Fruit fly (Drosophila melanogaster) whole organism, pupa: ENCODE data around the gene ATPsynepsilonL.

ENCODE experiments used
- CG13204 ChIP-seq: fragments of 200-800 bp; sonication (Bioruptor generic); optimal IDR thresholded peaks from 2 replicates; lab custom pipeline; 2018; ENCODE audit warnings: missing biosample characterization, mild to moderate bottlenecking, missing genetic modification characterization, moderate library complexity
- CG14655 ChIP-seq: fragments of 200-800 bp; sonication (Bioruptor generic); optimal IDR thresholded peaks from 3 replicates; lab custom pipeline; 2017; ENCODE audit warnings: mild to moderate bottlenecking, missing biosample characterization, missing genetic modification reagents, missing genetic modification characterization
- CG32121 ChIP-seq: fragments of 200-800 bp; sonication (Bioruptor generic); IDR thresholded peaks from 2 replicates; pipeline ENCODE4 v1.3.6; 2022; ENCODE audit warnings: missing biosample characterization, missing genetic modification characterization
- CG8301 ChIP-seq: fragments of 200-800 bp; sonication (Bioruptor generic); optimal IDR thresholded peaks from 2 replicates; lab custom pipeline; 2018; ENCODE audit warnings: missing biosample characterization, mild to moderate bottlenecking, missing genetic modification characterization
- CG9948 ChIP-seq: fragments of 200-800 bp; sonication (Bioruptor generic); optimal IDR thresholded peaks from 2 replicates; lab custom pipeline; 2018; ENCODE audit warnings: missing biosample characterization, mild to moderate bottlenecking, missing genetic modification characterization, moderate library complexity
- D1 ChIP-seq: fragments of 200-800 bp; sonication (Bioruptor generic); optimal IDR thresholded peaks from 2 replicates; lab custom pipeline; 2018; ENCODE audit warnings: missing biosample characterization, mild to moderate bottlenecking, missing genetic modification characterization, moderate library complexity
- EcR ChIP-seq: fragments of 200-800 bp; sonication (Bioruptor generic); optimal IDR thresholded peaks from 3 replicates; lab custom pipeline; 2019; ENCODE audit warnings: missing biosample characterization, missing genetic modification characterization, mild to moderate bottlenecking, moderate library complexity, missing genetic modification reagents
- Pif1B ChIP-seq: fragments of 200-800 bp; sonication (Bioruptor generic); optimal IDR thresholded peaks from 3 replicates; lab custom pipeline; 2016; ENCODE audit warnings: missing biosample characterization, missing genetic modification characterization

DNA sequence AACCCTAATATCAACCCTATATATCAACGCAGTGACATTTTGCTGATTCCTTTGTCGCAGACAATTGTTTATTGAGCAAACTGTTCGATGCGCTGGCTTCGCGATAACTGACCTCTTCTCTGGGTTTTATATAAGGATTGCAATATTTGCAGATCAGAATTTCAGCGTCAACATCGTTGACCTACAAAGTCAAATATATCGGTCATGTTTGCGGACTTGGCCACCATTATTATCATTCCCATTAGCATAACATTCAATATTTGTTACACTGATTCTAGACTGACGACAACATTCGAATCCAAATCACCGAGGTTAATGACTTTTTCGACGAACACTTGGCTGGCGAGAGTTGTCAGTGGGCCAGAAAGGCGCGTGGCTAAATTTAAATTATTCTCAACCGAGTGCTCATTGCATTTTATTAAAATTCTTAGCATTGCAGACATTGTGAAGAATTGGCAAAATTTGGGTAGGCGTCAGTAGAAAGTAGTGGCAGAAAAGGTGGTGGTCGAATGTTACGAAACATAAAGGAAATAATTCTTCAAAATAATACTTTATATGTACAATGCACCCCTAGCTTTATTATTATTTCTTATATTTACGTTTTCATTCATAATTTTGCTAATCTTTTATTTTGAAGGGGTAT lies 47.7 kb downstream of the ATPsynepsilonL start:
- TF ChIP-seq Pif1B (GFP tag; lab: Kevin White, UChicago) (no peak), CG32121 (GFP tag; lab: Robert Waterston, UW) (no peak), EcR (peak; percentile 73), CG13204 (GFP tag; lab: Kevin White, UChicago) (no peak), CG8301 (tag; lab: Kevin White, UChicago) (no peak), CG14655 (GFP tag; lab: Kevin White, UChicago) (no peak), CG9948 (no peak), D1 (tag; lab: Kevin White, UChicago) (no peak)
